Worm (Caenorhabditis elegans) whole organism, early embryonic: ENCODE measurements around the gene mam-5.

ENCODE experiments used
- aly-1 ChIP-seq: sonication (generic microtip); optimal IDR thresholded peaks from 2 replicates; lab custom pipeline; 2016; ENCODE audit warnings: missing genetic modification characterization, missing compliant biosample characterization
- ama-1 ChIP-seq: fragments of 150-350 bp; optimal IDR thresholded peaks from 2 replicates; lab custom pipeline; 2014
- ceh-13 ChIP-seq: fragments of 200-800 bp; sonication (Bioruptor generic); optimal IDR thresholded peaks from 2 replicates; lab custom pipeline; 2018; ENCODE audit warnings: mild to moderate bottlenecking, missing genetic modification characterization, missing compliant biosample characterization
- ceh-36 ChIP-seq: sonication (generic microtip); optimal IDR thresholded peaks from 2 replicates; lab custom pipeline; 2016; ENCODE audit warnings: missing genetic modification characterization, inconsistent platforms, missing compliant biosample characterization
- ets-7 ChIP-seq: sonication (generic microtip); optimal IDR thresholded peaks from 2 replicates; lab custom pipeline; 2016; ENCODE audit warnings: missing genotype, missing genetic modification characterization, missing compliant biosample characterization
- flt-1 ChIP-seq: fragments of 200-800 bp; sonication (Bioruptor generic); IDR thresholded peaks from 2 replicates; pipeline ENCODE4 v1.3.6; 2022; ENCODE audit warnings: missing genetic modification characterization, missing compliant biosample characterization
- hmbx-1 ChIP-seq: sonication (generic microtip); optimal IDR thresholded peaks from 2 replicates; lab custom pipeline; 2016; ENCODE audit warnings: mild to moderate bottlenecking, missing genetic modification characterization, missing compliant biosample characterization
- hmg-4 ChIP-seq: fragments of 200-800 bp; sonication (Bioruptor generic); optimal IDR thresholded peaks from 2 replicates; lab custom pipeline; 2018; ENCODE audit warnings: mild to moderate bottlenecking, missing genetic modification characterization, missing compliant biosample characterization
- pes-1 ChIP-seq: fragments of 200-800 bp; sonication (Bioruptor generic); IDR thresholded peaks from 2 replicates; pipeline ENCODE4 v1.3.6; 2022; ENCODE audit warnings: missing genetic modification reagents, missing genetic modification characterization, missing compliant biosample characterization
- scrt-1 ChIP-seq: fragments of 200-800 bp; sonication (Bioruptor generic); IDR thresholded peaks from 2 replicates; pipeline ENCODE4 v1.3.6; 2022; ENCODE audit warnings: missing genetic modification characterization, missing compliant biosample characterization
- sea-1 ChIP-seq: fragments of 200-800 bp; sonication (Bioruptor generic); conservative IDR thresholded peaks from 2 replicates; pipeline ENCODE4 v1.3.6; 2022; ENCODE audit warnings: missing genetic modification characterization, missing compliant biosample characterization
- tbx-11 ChIP-seq: fragments of 200-800 bp; sonication (Bioruptor generic); IDR thresholded peaks from 2 replicates; pipeline ENCODE4 v1.3.6; 2022; ENCODE audit warnings: missing genetic modification characterization, missing compliant biosample characterization
- tbx-37 ChIP-seq: fragments of 200-800 bp; sonication (Bioruptor generic); conservative IDR thresholded peaks from 2 replicates; pipeline ENCODE4 v1.3.6; 2022; ENCODE audit warnings: missing genetic modification reagents, missing genetic modification characterization, missing compliant biosample characterization

ce11 chrV:9958231-9958630, 5.7 kb downstream of the mam-5 start, which contains the start of gene anmt-3:
- TF ChIP-seq ceh-36 (tag; lab: Kevin White, UChicago): no peak
- TF ChIP-seq ama-1 (lab: Kevin White, UChicago): no peak
- TF ChIP-seq sea-1: no peak
- TF ChIP-seq flt-1 (GFP tag; lab: Robert Waterston, UW): no peak
- no peak for TF ChIP-seq ets-7
- no peak for TF ChIP-seq tbx-37 (GFP tag; lab: Robert Waterston, UW)
- TF ChIP-seq ceh-13: no peak
- TF ChIP-seq tbx-11: no peak
- no peak for TF ChIP-seq pes-1 (GFP tag; lab: Robert Waterston, UW)
- TF ChIP-seq hmg-4 (GFP tag; lab: Kevin White, UChicago): no peak
- TF ChIP-seq aly-1 (tag; lab: Kevin White, UChicago): no peak
- TF ChIP-seq hmbx-1: no peak
- TF ChIP-seq scrt-1 (GFP tag; lab: Robert Waterston, UW): no peak
